Worm (Caenorhabditis elegans) whole organism, late embryonic: ENCODE results near the gene F26F4.6.

ENCODE experiments used
- C08G9.2 ChIP-seq: sonication (generic microtip); optimal IDR thresholded peaks from 2 replicates; lab custom pipeline; 2016; ENCODE audit warnings: mild to moderate bottlenecking, missing genetic modification characterization, moderate library complexity, missing compliant biosample characterization
- C38D4.7 ChIP-seq: fragments of 200-800 bp; sonication (Bioruptor generic); optimal IDR thresholded peaks from 2 replicates; lab custom pipeline; 2018; ENCODE audit warnings: mild to moderate bottlenecking, missing genetic modification characterization, moderate library complexity, missing compliant biosample characterization
- K02D7.2 ChIP-seq: sonication (generic microtip); optimal IDR thresholded peaks from 2 replicates; lab custom pipeline; 2017; ENCODE audit warnings: mild to moderate bottlenecking, missing genetic modification characterization, missing compliant biosample characterization
- K09A11.1 ChIP-seq: sonication (generic microtip); optimal IDR thresholded peaks from 2 replicates; lab custom pipeline; 2017; ENCODE audit warnings: antibody characterized with exemption, mild to moderate bottlenecking, missing genetic modification characterization, missing compliant biosample characterization; ENCODE audit not compliant: insufficient read depth
- ceh-14 ChIP-seq: sonication (generic microtip); optimal IDR thresholded peaks from 2 replicates; lab custom pipeline; 2016; ENCODE audit warnings: missing genotype, missing genetic modification characterization, missing compliant biosample characterization
- ceh-18 ChIP-seq: sonication (generic microtip); optimal IDR thresholded peaks from 2 replicates; lab custom pipeline; 2016; ENCODE audit warnings: missing genetic modification characterization, missing compliant biosample characterization
- ceh-22 ChIP-seq: sonication (generic microtip); optimal IDR thresholded peaks from 2 replicates; lab custom pipeline; 2017; ENCODE audit warnings: missing biosample characterization, missing genetic modification characterization
- ceh-24 ChIP-seq: sonication (generic microtip); optimal IDR thresholded peaks from 2 replicates; lab custom pipeline; 2016; ENCODE audit warnings: mild to moderate bottlenecking, missing genetic modification characterization, missing compliant biosample characterization
- ceh-30 ChIP-seq: fragments of 150-350 bp; optimal IDR thresholded peaks from 2 replicates; lab custom pipeline; 2014; ENCODE audit warnings: missing biosample characterization, missing genetic modification characterization
- ceh-48 ChIP-seq: sonication (generic microtip); optimal IDR thresholded peaks from 2 replicates; lab custom pipeline; 2016; ENCODE audit warnings: missing genetic modification characterization, inconsistent platforms, missing compliant biosample characterization
- ceh-9 ChIP-seq: sonication (generic microtip); optimal IDR thresholded peaks from 2 replicates; lab custom pipeline; 2016; ENCODE audit warnings: mild to moderate bottlenecking, missing genetic modification characterization, inconsistent platforms, missing compliant biosample characterization
- elt-4 ChIP-seq: sonication (generic microtip); optimal IDR thresholded peaks from 2 replicates; lab custom pipeline; 2016; ENCODE audit warnings: missing genetic modification characterization, missing compliant biosample characterization
- ets-4 ChIP-seq: sonication (generic microtip); optimal IDR thresholded peaks from 2 replicates; lab custom pipeline; 2016; ENCODE audit warnings: missing genetic modification characterization, missing compliant biosample characterization
- fkh-10 ChIP-seq: fragments of 150-350 bp; optimal IDR thresholded peaks from 2 replicates; lab custom pipeline; 2014; ENCODE audit warnings: missing biosample characterization, missing genetic modification reagents, missing genetic modification characterization
- fkh-6 ChIP-seq: sonication (generic microtip); optimal IDR thresholded peaks from 2 replicates; lab custom pipeline; 2016; ENCODE audit warnings: missing genetic modification characterization, missing compliant biosample characterization
- gmeb-2 ChIP-seq: sonication (generic microtip); optimal IDR thresholded peaks from 2 replicates; lab custom pipeline; 2016; ENCODE audit warnings: missing genetic modification characterization, inconsistent platforms, missing compliant biosample characterization
- hlh-13 ChIP-seq: fragments of 200-800 bp; sonication (Bioruptor generic); optimal IDR thresholded peaks from 2 replicates; lab custom pipeline; 2018; ENCODE audit warnings: mild to moderate bottlenecking, missing genetic modification characterization, missing compliant biosample characterization
- hlh-30 ChIP-seq: sonication (generic microtip); optimal IDR thresholded peaks from 2 replicates; lab custom pipeline; 2017; ENCODE audit warnings: antibody characterized with exemption, missing genetic modification characterization, missing compliant biosample characterization; ENCODE audit not compliant: insufficient read depth
- hlh-6 ChIP-seq: sonication (generic microtip); optimal IDR thresholded peaks from 2 replicates; lab custom pipeline; 2016; ENCODE audit warnings: missing genotype, missing genetic modification characterization, missing compliant biosample characterization
- lin-11 ChIP-seq: fragments of 200-800 bp; sonication (Bioruptor generic); optimal IDR thresholded peaks from 2 replicates; lab custom pipeline; 2018; ENCODE audit warnings: mild to moderate bottlenecking, missing genetic modification characterization, missing compliant biosample characterization
- madf-2 ChIP-seq: sonication (generic microtip); optimal IDR thresholded peaks from 2 replicates; lab custom pipeline; 2017; ENCODE audit warnings: missing genetic modification characterization, missing compliant biosample characterization
- mec-3 ChIP-seq: sonication (generic microtip); optimal IDR thresholded peaks from 2 replicates; lab custom pipeline; 2016; ENCODE audit warnings: borderline replicate concordance, missing genetic modification characterization, missing compliant biosample characterization
- nfya-1 ChIP-seq: sonication (generic microtip); optimal IDR thresholded peaks from 2 replicates; lab custom pipeline; 2017; ENCODE audit warnings: missing genetic modification characterization, mild to moderate bottlenecking, missing compliant biosample characterization, antibody characterized with exemption, moderate library complexity
- npax-4 ChIP-seq: sonication (generic microtip); optimal IDR thresholded peaks from 2 replicates; lab custom pipeline; 2016; ENCODE audit warnings: missing genetic modification characterization, missing compliant biosample characterization
- odd-2 ChIP-seq: sonication (generic microtip); optimal IDR thresholded peaks from 2 replicates; lab custom pipeline; 2017; ENCODE audit warnings: antibody characterized with exemption, mild to moderate bottlenecking, missing genetic modification characterization, missing compliant biosample characterization
- pat-9 ChIP-seq: fragments of 200-800 bp; sonication (Bioruptor generic); optimal IDR thresholded peaks from 2 replicates; lab custom pipeline; 2018; ENCODE audit warnings: mild to moderate bottlenecking, missing genetic modification characterization, moderate library complexity, missing compliant biosample characterization
- pha-2 ChIP-seq: sonication (generic microtip); optimal IDR thresholded peaks from 2 replicates; lab custom pipeline; 2017; ENCODE audit warnings: mild to moderate bottlenecking, missing genetic modification characterization, missing compliant biosample characterization
- pha-4 ChIP-seq: fragments of 150-350 bp; optimal IDR thresholded peaks from 2 replicates; lab custom pipeline; 2018; ENCODE audit warnings: missing biosample characterization, missing genetic modification reagents, missing genetic modification characterization
- pqm-1 ChIP-seq: sonication (generic microtip); optimal IDR thresholded peaks from 2 replicates; lab custom pipeline; 2016; ENCODE audit warnings: missing genetic modification characterization, missing compliant biosample characterization
- pros-1 ChIP-seq: fragments of 150-350 bp; optimal IDR thresholded peaks from 2 replicates; lab custom pipeline; 2014; ENCODE audit warnings: missing biosample characterization, missing genetic modification reagents, missing genetic modification characterization
- ref-2 ChIP-seq: sonication (generic microtip); optimal IDR thresholded peaks from 2 replicates; lab custom pipeline; 2016; ENCODE audit warnings: missing genetic modification characterization, missing compliant biosample characterization
- rnt-1 ChIP-seq: sonication (generic microtip); optimal IDR thresholded peaks from 2 replicates; lab custom pipeline; 2016; ENCODE audit warnings: missing genetic modification characterization, missing compliant biosample characterization
- sdc-2 ChIP-seq: sonication (generic microtip); optimal IDR thresholded peaks from 2 replicates; lab custom pipeline; 2016; ENCODE audit warnings: missing genotype, missing genetic modification characterization, missing compliant biosample characterization
- sox-2 ChIP-seq: fragments of 200-800 bp; sonication (Bioruptor generic); IDR thresholded peaks from 2 replicates; pipeline ENCODE4 v1.3.6; 2022; ENCODE audit warnings: missing genetic modification reagents, missing genetic modification characterization, missing compliant biosample characterization
- syd-9 ChIP-seq: sonication (generic microtip); optimal IDR thresholded peaks from 2 replicates; lab custom pipeline; 2016; ENCODE audit warnings: mild to moderate bottlenecking, missing genetic modification characterization, moderate library complexity, missing compliant biosample characterization
- tbx-7 ChIP-seq: sonication (generic microtip); optimal IDR thresholded peaks from 2 replicates; lab custom pipeline; 2016; ENCODE audit warnings: missing genotype, missing genetic modification characterization, missing compliant biosample characterization
- ttx-3 ChIP-seq: sonication (generic microtip); optimal IDR thresholded peaks from 2 replicates; lab custom pipeline; 2016; ENCODE audit warnings: missing genetic modification reagents, missing genetic modification characterization, missing compliant biosample characterization
- unc-42 ChIP-seq: sonication (generic microtip); optimal IDR thresholded peaks from 2 replicates; lab custom pipeline; 2016; ENCODE audit warnings: missing genotype, missing genetic modification characterization, missing compliant biosample characterization
- unc-55 ChIP-seq: sonication (generic microtip); optimal IDR thresholded peaks from 2 replicates; lab custom pipeline; 2017; ENCODE audit warnings: missing biosample characterization, missing genetic modification reagents, missing genetic modification characterization
- unc-86 ChIP-seq: sonication (generic microtip); optimal IDR thresholded peaks from 2 replicates; lab custom pipeline; 2016; ENCODE audit warnings: missing genetic modification characterization, missing compliant biosample characterization
- zip-5 ChIP-seq: sonication (generic microtip); optimal IDR thresholded peaks from 2 replicates; lab custom pipeline; 2016; ENCODE audit warnings: missing genetic modification characterization, missing compliant biosample characterization

Gene F26F4.6

DNA sequence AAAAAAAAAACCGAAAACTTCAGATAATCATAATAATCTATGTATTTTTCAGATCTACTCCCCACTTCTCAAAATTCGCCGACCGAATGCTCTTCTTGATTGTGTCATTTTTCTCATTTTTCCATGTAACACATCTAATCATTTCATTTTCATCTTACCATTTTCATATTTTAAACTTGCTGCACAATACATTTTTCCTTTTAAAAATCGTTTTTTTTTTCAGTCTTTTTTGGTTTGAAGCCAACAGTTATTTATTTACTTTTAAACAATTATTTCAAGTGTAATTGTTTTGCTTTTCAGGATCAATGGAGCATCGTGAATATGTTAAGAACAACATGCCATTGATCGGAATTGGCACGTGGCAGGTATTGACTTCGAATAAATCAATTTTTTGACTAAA lies 34.4 kb downstream of the F26F4.6 start, which contains the start of gene C35D10.6:
TSS of gene C35D10.6 (plus strand) at position 301 of the 400 bp plus-strand sequence.
- TF ChIP-seq mec-3 (tag; lab: Kevin White, UChicago): no peak
- TF ChIP-seq ttx-3 (tag; lab: Kevin White, UChicago): no peak
- no peak for TF ChIP-seq rnt-1
- no peak for TF ChIP-seq syd-9
- no peak for TF ChIP-seq odd-2 (tag; lab: Kevin White, UChicago)
- TF ChIP-seq sdc-2: no peak
- TF ChIP-seq ets-4 (tag; lab: Kevin White, UChicago): no peak
- TF ChIP-seq pha-4 (tag; lab: Kevin White, UChicago): no peak
- TF ChIP-seq sox-2 (GFP tag; lab: Robert Waterston, UW): no peak
- no peak for TF ChIP-seq elt-4 (tag; lab: Kevin White, UChicago)
- no peak for TF ChIP-seq ceh-9 (tag; lab: Kevin White, UChicago)
- TF ChIP-seq ceh-14 (tag; lab: Kevin White, UChicago): no peak
- TF ChIP-seq unc-55 (GFP tag; lab: Kevin White, UChicago): no peak
- no peak for TF ChIP-seq tbx-7 (tag; lab: Kevin White, UChicago)
- no peak for TF ChIP-seq unc-86 (tag; lab: Kevin White, UChicago)
- no peak for TF ChIP-seq ceh-24
- TF ChIP-seq pros-1 (tag; lab: Kevin White, UChicago): no peak
- no peak for TF ChIP-seq K02D7.2
- TF ChIP-seq pat-9 (tag; lab: Kevin White, UChicago): no peak
- TF ChIP-seq lin-11 (tag; lab: Kevin White, UChicago): no peak
- TF ChIP-seq, all 69 proteins: peak for 0

DNA sequence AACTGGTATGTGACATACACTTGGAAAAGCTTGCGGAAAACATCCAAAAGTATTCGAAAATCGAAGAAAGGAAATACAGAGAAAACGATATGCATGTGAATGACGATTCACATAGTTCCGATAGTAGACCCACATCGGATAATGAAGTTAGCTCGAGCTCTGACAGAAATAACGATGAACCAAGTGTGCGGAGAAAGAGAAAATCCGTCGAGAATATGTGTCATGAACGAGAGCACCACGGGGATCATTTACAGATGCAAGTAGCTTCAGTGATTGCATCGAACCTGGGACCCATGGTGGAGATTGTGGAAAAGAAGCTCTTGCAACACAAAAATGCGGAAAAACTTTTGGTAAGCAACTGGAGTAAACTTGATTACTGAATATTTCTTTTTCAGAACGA lies 36.4 kb downstream of the F26F4.6 start:
- TF ChIP-seq pat-9 (tag; lab: Kevin White, UChicago) (no peak), nfya-1 (tag; lab: Kevin White, UChicago) (no peak), unc-42 (tag; lab: Kevin White, UChicago) (no peak)

DNA sequence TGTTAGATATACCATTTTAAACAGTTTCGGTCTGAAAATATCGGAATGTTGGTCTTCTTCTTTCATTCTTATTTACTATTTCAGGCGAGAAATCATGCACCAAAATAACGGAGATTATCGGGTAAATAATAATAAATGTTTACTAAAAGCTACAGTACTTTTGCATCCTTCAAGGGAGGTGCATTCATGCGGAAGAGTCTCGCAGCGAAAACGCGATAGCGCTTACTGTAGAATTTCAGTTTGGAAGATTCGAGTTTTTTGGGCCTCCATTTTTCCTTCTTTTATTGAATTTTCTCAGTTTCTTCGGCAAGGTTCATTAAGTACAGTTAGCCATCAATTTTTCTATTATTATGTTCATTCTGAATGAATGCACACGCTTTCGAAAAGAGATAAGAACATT lies 37.3 kb downstream of the F26F4.6 start, which contains the start of gene C35D10.7:
TSS of gene C35D10.7 (plus strand) at position 85 of the 400 bp plus-strand sequence.
- no peak for TF ChIP-seq hlh-13 (GFP tag; lab: Kevin White, UChicago)
- no peak for TF ChIP-seq ceh-9 (tag; lab: Kevin White, UChicago)
- no peak for TF ChIP-seq unc-55 (GFP tag; lab: Kevin White, UChicago)
- no peak for TF ChIP-seq ref-2 (tag; lab: Kevin White, UChicago)
- TF ChIP-seq K09A11.1 (tag; lab: Kevin White, UChicago): no peak

DNA sequence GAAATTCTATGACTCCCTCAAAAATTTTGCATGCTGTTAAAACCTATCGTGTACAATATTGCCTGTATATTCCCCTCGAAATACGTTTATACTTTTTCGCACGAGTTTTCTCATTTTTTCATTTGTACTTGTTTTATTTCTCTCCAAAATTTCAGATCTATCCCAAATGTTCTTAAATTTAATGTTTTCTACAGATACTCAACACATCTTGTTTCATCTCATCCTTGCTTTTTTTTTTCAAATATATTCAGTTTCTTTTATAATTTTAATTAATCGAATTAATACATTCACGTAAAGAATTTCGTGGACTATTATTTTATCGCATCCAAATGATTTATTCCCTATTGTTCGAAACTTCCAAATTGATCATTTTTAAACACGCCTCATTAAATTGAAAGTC lies 38.5 kb downstream of the F26F4.6 start, which contains the start of gene C35D10.8:
TSS of gene C35D10.8 (plus strand) at position 301 of the 400 bp plus-strand sequence.
- TF ChIP-seq fkh-10: no peak
- TF ChIP-seq ceh-14 (tag; lab: Kevin White, UChicago): no peak
- TF ChIP-seq, all 69 proteins: peak for 0

DNA sequence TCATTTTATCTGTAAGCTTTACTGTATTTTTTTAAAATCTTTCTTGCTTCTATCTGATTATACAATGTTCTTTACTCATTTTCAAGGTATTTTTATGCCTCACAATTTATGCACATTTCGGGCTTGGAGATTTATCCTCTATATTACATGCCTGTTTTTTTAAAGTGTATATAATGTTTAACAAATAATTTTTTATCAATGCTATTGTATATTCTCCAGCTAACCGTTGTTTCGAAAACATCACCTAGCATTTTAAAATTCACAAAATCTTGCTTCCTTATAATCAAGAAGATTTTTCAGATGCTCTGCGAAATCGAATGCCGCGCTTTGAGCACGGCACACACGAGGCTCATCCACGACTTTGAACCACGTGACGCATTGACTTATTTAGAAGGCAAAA lies 41.4 kb downstream of the F26F4.6 start, which contains the start of gene ced-4:
TSS of gene ced-4 (plus strand) at position 301 of the 400 bp plus-strand sequence.
- no peak for TF ChIP-seq fkh-6 (tag; lab: Kevin White, UChicago)
- no peak for TF ChIP-seq C08G9.2 (tag; lab: Kevin White, UChicago)
- no peak for TF ChIP-seq pha-2 (tag; lab: Kevin White, UChicago)
- TF ChIP-seq ceh-22 (tag; lab: Kevin White, UChicago): no peak
- TF ChIP-seq pqm-1: no peak
- no peak for TF ChIP-seq ceh-30 (tag; lab: Kevin White, UChicago)
- TF ChIP-seq hlh-6 (tag; lab: Kevin White, UChicago): no peak
- TF ChIP-seq sox-2 (GFP tag; lab: Robert Waterston, UW): no peak
- no peak for TF ChIP-seq zip-5 (tag; lab: Kevin White, UChicago)
- TF ChIP-seq hlh-30 (tag; lab: Kevin White, UChicago): no peak
- no peak for TF ChIP-seq madf-2 (tag; lab: Kevin White, UChicago)
- no peak for TF ChIP-seq C38D4.7 (GFP tag; lab: Kevin White, UChicago)
- TF ChIP-seq gmeb-2 (tag; lab: Kevin White, UChicago): no peak
- no peak for TF ChIP-seq ceh-48 (tag; lab: Kevin White, UChicago)
- no peak for TF ChIP-seq npax-4 (tag; lab: Kevin White, UChicago)
- no peak for TF ChIP-seq ceh-18
